Worm (Caenorhabditis elegans): ENCODE data around the gene mat-2.

DNA sequence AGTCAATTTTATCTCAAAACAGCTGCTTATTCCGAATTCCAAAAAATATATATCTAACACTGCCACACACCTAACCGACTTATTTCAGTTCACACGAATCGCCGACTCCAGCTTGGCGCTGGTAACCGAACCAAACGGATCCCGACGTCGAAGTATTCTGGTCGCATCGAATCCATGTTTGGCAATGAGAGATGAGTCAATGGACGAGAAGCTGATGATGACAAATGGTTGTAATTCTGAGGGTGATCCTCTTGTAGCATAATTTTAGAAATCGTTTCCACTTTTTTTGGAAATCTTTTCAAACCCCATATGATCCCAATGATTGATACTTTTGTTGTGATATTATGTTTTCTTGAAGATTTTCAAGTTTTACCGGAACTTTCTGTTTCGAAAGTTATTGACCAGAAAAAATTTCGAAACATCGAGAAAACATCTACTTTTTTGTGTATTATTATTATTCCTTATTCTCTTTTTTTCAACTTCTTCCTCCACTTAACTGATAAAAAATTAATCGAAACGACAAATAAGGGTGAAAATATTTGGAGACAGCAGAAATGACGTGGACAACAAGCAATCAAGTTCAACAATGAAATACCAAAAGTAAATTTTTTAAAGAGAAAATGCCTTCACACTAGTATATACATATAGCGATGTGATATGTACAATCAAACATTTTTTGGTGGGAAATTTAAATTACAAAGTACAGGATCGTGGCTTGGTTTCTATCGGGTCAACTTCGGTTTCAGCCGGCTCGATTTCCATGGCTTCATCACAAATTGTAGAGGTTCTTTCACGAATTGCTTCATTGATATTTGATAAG lies 37.6 kb downstream of the mat-2 start:
- no peak for TF ChIP-seq dao-5 (tag; optimal IDR thresholded peaks at IDR 0.05)
- TF ChIP-seq him-1 (tag; optimal IDR thresholded peaks at IDR 0.05) = no peak

All from whole organism, L4/young adult.